Worm (Caenorhabditis elegans) whole organism, young adult: ENCODE measurements around the gene nhr-67.

Experiments used
- B0261.1 ChIP-seq: sonication (generic microtip); optimal IDR thresholded peaks from 2 replicates; lab custom pipeline; 2016; ENCODE audit warnings: mild to moderate bottlenecking, missing genetic modification characterization, moderate library complexity, missing compliant biosample characterization
- D2030.7 ChIP-seq: fragments of 200-800 bp; sonication (Bioruptor generic); IDR thresholded peaks from 2 replicates; pipeline ENCODE4 v1.3.6; 2022; ENCODE audit warnings: missing genetic modification reagents, missing genetic modification characterization, missing compliant biosample characterization
- F10E7.11 ChIP-seq: sonication (generic microtip); optimal IDR thresholded peaks from 2 replicates; lab custom pipeline; 2017; ENCODE audit warnings: mild to moderate bottlenecking, missing genetic modification characterization, moderate library complexity, missing compliant biosample characterization
- F22D6.2 ChIP-seq: sonication (generic microtip); optimal IDR thresholded peaks from 2 replicates; lab custom pipeline; 2016; ENCODE audit warnings: mild to moderate bottlenecking, missing genetic modification characterization, missing compliant biosample characterization
- F39B2.1 ChIP-seq: fragments of 200-800 bp; sonication (Bioruptor generic); IDR thresholded peaks from 2 replicates; pipeline ENCODE4 v1.3.6; 2022; ENCODE audit warnings: missing genetic modification reagents, missing genetic modification characterization, missing compliant biosample characterization
- F49E8.2 ChIP-seq: sonication (generic microtip); optimal IDR thresholded peaks from 3 replicates; lab custom pipeline; 2017; ENCODE audit warnings: missing genetic modification characterization, mild to moderate bottlenecking, missing compliant biosample characterization, antibody characterized with exemption, moderate library complexity; ENCODE audit not compliant: insufficient read depth
- F57A8.1 ChIP-seq: fragments of 200-800 bp; sonication (Bioruptor generic); optimal IDR thresholded peaks from 2 replicates; lab custom pipeline; 2018; ENCODE audit warnings: mild to moderate bottlenecking, missing genetic modification characterization, moderate library complexity, missing compliant biosample characterization
- F57C9.4 ChIP-seq: sonication (generic microtip); optimal IDR thresholded peaks from 2 replicates; lab custom pipeline; 2017; ENCODE audit warnings: mild to moderate bottlenecking, missing genetic modification characterization, missing compliant biosample characterization
- T07F8.4 ChIP-seq: sonication (generic microtip); optimal IDR thresholded peaks from 2 replicates; lab custom pipeline; 2016; ENCODE audit warnings: mild to moderate bottlenecking, missing genetic modification characterization, moderate library complexity, missing compliant biosample characterization
- T26A5.8 ChIP-seq: sonication (generic microtip); optimal IDR thresholded peaks from 2 replicates; lab custom pipeline; 2016; ENCODE audit warnings: missing genetic modification characterization, missing compliant biosample characterization
- Y53G8AR.9 ChIP-seq: fragments of 200-800 bp; sonication (Bioruptor generic); conservative IDR thresholded peaks from 2 replicates; pipeline ENCODE4 v1.3.6; 2022; ENCODE audit warnings: missing genetic modification reagents, missing genetic modification characterization, missing compliant biosample characterization
- Y56A3A.18 ChIP-seq: fragments of 200-800 bp; sonication (Bioruptor generic); IDR thresholded peaks from 2 replicates; pipeline ENCODE4 v1.3.6; 2022; ENCODE audit warnings: missing genetic modification reagents, missing genetic modification characterization, missing compliant biosample characterization
- Y79H2A.3 ChIP-seq: fragments of 200-800 bp; sonication (Bioruptor generic); conservative IDR thresholded peaks from 2 replicates; pipeline ENCODE4 v1.3.6; 2022; ENCODE audit warnings: missing genetic modification reagents, missing genetic modification characterization, missing compliant biosample characterization
- ZK185.1 ChIP-seq: sonication (generic microtip); optimal IDR thresholded peaks from 2 replicates; lab custom pipeline; 2016; ENCODE audit warnings: mild to moderate bottlenecking, missing genetic modification characterization, missing compliant biosample characterization; ENCODE audit not compliant: poor library complexity, severe bottlenecking
- aptf-2 ChIP-seq: fragments of 200-800 bp; sonication (Bioruptor generic); conservative IDR thresholded peaks from 2 replicates; pipeline ENCODE4 v1.3.6; 2022; ENCODE audit warnings: missing genetic modification reagents, missing genetic modification characterization, missing compliant biosample characterization
- aptf-3 ChIP-seq: fragments of 200-800 bp; sonication (Bioruptor generic); IDR thresholded peaks from 2 replicates; pipeline ENCODE4 v1.3.6; 2022; ENCODE audit warnings: missing genetic modification characterization, missing compliant biosample characterization
- atf-7 ChIP-seq: sonication (generic microtip); optimal IDR thresholded peaks from 2 replicates; lab custom pipeline; 2017; ENCODE audit warnings: mild to moderate bottlenecking, missing genetic modification characterization, missing compliant biosample characterization
- attf-3 ChIP-seq: fragments of 200-800 bp; sonication (Bioruptor generic); conservative IDR thresholded peaks from 2 replicates; pipeline ENCODE4 v1.3.6; 2022; ENCODE audit warnings: missing genetic modification reagents, missing genetic modification characterization, missing compliant biosample characterization
- attf-5 ChIP-seq: fragments of 200-800 bp; sonication (Bioruptor generic); optimal IDR thresholded peaks from 2 replicates; lab custom pipeline; 2018; ENCODE audit warnings: mild to moderate bottlenecking, missing genetic modification characterization, missing compliant biosample characterization
- ceh-27 ChIP-seq: fragments of 200-800 bp; sonication (Bioruptor generic); optimal IDR thresholded peaks from 2 replicates; lab custom pipeline; 2018; ENCODE audit warnings: mild to moderate bottlenecking, missing genetic modification characterization, moderate library complexity, missing compliant biosample characterization
- ceh-40 ChIP-seq: fragments of 200-800 bp; sonication (Bioruptor generic); IDR thresholded peaks from 2 replicates; pipeline ENCODE4 v1.3.6; 2022; ENCODE audit warnings: missing genetic modification characterization, missing compliant biosample characterization
- chd-7 ChIP-seq: sonication (generic microtip); optimal IDR thresholded peaks from 2 replicates; lab custom pipeline; 2016; ENCODE audit warnings: mild to moderate bottlenecking, missing genetic modification characterization, moderate library complexity, missing compliant biosample characterization
- efl-1 ChIP-seq: fragments of 150-350 bp; optimal IDR thresholded peaks from 2 replicates; lab custom pipeline; 2014; ENCODE audit warnings: missing biosample characterization, missing genetic modification reagents, missing genetic modification characterization
- egl-18 ChIP-seq: fragments of 200-800 bp; sonication (Bioruptor generic); IDR thresholded peaks from 2 replicates; pipeline ENCODE4 v1.3.6; 2022; ENCODE audit warnings: missing genetic modification reagents, missing genetic modification characterization, missing compliant biosample characterization
- ekl-4 ChIP-seq: fragments of 200-800 bp; sonication (Bioruptor generic); IDR thresholded peaks from 2 replicates; pipeline ENCODE4 v1.3.6; 2022; ENCODE audit warnings: missing genetic modification reagents, missing genetic modification characterization, missing compliant biosample characterization
- ets-4 ChIP-seq: fragments of 200-800 bp; sonication (Bioruptor generic); optimal IDR thresholded peaks from 2 replicates; lab custom pipeline; 2018; ENCODE audit warnings: mild to moderate bottlenecking, missing genetic modification characterization, missing compliant biosample characterization
- hlh-26 ChIP-seq: fragments of 200-800 bp; sonication (Bioruptor generic); conservative IDR thresholded peaks from 2 replicates; pipeline ENCODE4 v1.3.6; 2022; ENCODE audit warnings: missing genetic modification reagents, missing genetic modification characterization, missing compliant biosample characterization
- hsf-1 ChIP-seq: fragments of 200-800 bp; sonication (Bioruptor generic); IDR thresholded peaks from 2 replicates; pipeline ENCODE4 v1.3.6; 2022; ENCODE audit warnings: missing genetic modification reagents, missing genetic modification characterization, missing compliant biosample characterization
- let-526 ChIP-seq: fragments of 200-800 bp; sonication (Bioruptor generic); IDR thresholded peaks from 2 replicates; pipeline ENCODE4 v1.3.6; 2022; ENCODE audit warnings: missing genetic modification reagents, missing genetic modification characterization, missing compliant biosample characterization
- let-607 ChIP-seq, 2 experiments: fragments of 200-800 bp in 1 of 2; sonication (Bioruptor generic) in 1 of 2; sonication (generic microtip) in 1 of 2; optimal IDR thresholded peaks; 2 replicates each; lab custom pipeline; 2016 to 2018; ENCODE audit warnings: mild to moderate bottlenecking in 2 of 2, missing compliant biosample characterization in 2 of 2, missing genetic modification characterization in 2 of 2, moderate library complexity in 2 of 2, missing genotype in 1 of 2
- madf-10 ChIP-seq: sonication (generic microtip); optimal IDR thresholded peaks from 2 replicates; lab custom pipeline; 2016; ENCODE audit warnings: mild to moderate bottlenecking, missing genetic modification characterization, missing compliant biosample characterization
- mcd-1 ChIP-seq: fragments of 200-800 bp; sonication (Bioruptor generic); IDR thresholded peaks from 2 replicates; pipeline ENCODE4 v1.3.6; 2022; ENCODE audit warnings: missing genetic modification reagents, missing genetic modification characterization, missing compliant biosample characterization
- mel-28 ChIP-seq: sonication (generic microtip); optimal IDR thresholded peaks from 2 replicates; lab custom pipeline; 2016; ENCODE audit warnings: borderline replicate concordance, mild to moderate bottlenecking, missing genetic modification characterization, missing compliant biosample characterization
- nfya-1 ChIP-seq: sonication (generic microtip); optimal IDR thresholded peaks from 2 replicates; lab custom pipeline; 2017; ENCODE audit warnings: antibody characterized with exemption, missing compliant biosample characterization, missing genetic modification characterization, borderline replicate concordance; ENCODE audit not compliant: insufficient read depth
- nfya-2 ChIP-seq: fragments of 200-800 bp; sonication (Bioruptor generic); IDR thresholded peaks from 2 replicates; pipeline ENCODE4 v1.3.6; 2022; ENCODE audit warnings: missing genetic modification reagents, missing genetic modification characterization, missing compliant biosample characterization
- nfyb-1 ChIP-seq: fragments of 200-800 bp; sonication (Bioruptor generic); IDR thresholded peaks from 2 replicates; pipeline ENCODE4 v1.3.6; 2022; ENCODE audit warnings: missing genetic modification reagents, missing genetic modification characterization, missing compliant biosample characterization
- nhr-120 ChIP-seq: fragments of 200-800 bp; sonication (Bioruptor generic); IDR thresholded peaks from 2 replicates; pipeline ENCODE4 v1.3.6; 2022; ENCODE audit warnings: missing genetic modification characterization, missing compliant biosample characterization
- nhr-179 ChIP-seq: sonication (generic microtip); optimal IDR thresholded peaks from 2 replicates; lab custom pipeline; 2016; ENCODE audit warnings: mild to moderate bottlenecking, missing genetic modification characterization, missing compliant biosample characterization
- repo-1 ChIP-seq: sonication (generic microtip); optimal IDR thresholded peaks from 2 replicates; lab custom pipeline; 2017; ENCODE audit warnings: mild to moderate bottlenecking, missing genetic modification characterization, missing compliant biosample characterization
- snpc-4 ChIP-seq, 5 experiments: fragments of 150-350 bp in 1 of 5; sonication (generic microtip) in 4 of 5; optimal IDR thresholded peaks; 2 replicates each; lab custom pipeline; 2014 to 2018; ENCODE audit warnings: missing genetic modification characterization in 5 of 5, missing biosample characterization in 3 of 5, antibody characterized with exemption in 2 of 5, mild to moderate bottlenecking in 2 of 5, missing compliant biosample characterization in 2 of 5, missing genotype in 2 of 5, moderate library complexity in 2 of 5, missing genetic modification reagents in 1 of 5
- somi-1 ChIP-seq: fragments of 200-800 bp; sonication (Bioruptor generic); optimal IDR thresholded peaks from 2 replicates; lab custom pipeline; 2018; ENCODE audit warnings: mild to moderate bottlenecking, missing genetic modification characterization, missing compliant biosample characterization
- tbp1 ChIP-seq: fragments of 200-800 bp; sonication (Bioruptor generic); optimal IDR thresholded peaks from 2 replicates; lab custom pipeline; 2018; ENCODE audit warnings: mild to moderate bottlenecking, missing genetic modification characterization, missing compliant biosample characterization
- tbx-9 ChIP-seq: sonication (generic microtip); optimal IDR thresholded peaks from 2 replicates; lab custom pipeline; 2016; ENCODE audit warnings: borderline replicate concordance, missing genetic modification characterization, inconsistent platforms, missing compliant biosample characterization
- xnd-1 ChIP-seq: sonication (generic microtip); optimal IDR thresholded peaks from 2 replicates; lab custom pipeline; 2016; ENCODE audit warnings: missing genotype, missing genetic modification reagents, missing genetic modification characterization, missing compliant biosample characterization
- ztf-18 ChIP-seq: sonication (generic microtip); optimal IDR thresholded peaks from 2 replicates; lab custom pipeline; 2016; ENCODE audit warnings: missing genotype, mild to moderate bottlenecking, missing genetic modification characterization, missing compliant biosample characterization
- ztf-28 ChIP-seq: fragments of 200-800 bp; sonication (Bioruptor generic); IDR thresholded peaks from 2 replicates; pipeline ENCODE4 v1.3.6; 2022; ENCODE audit warnings: missing genetic modification reagents, missing genetic modification characterization, missing compliant biosample characterization
- ztf-3 ChIP-seq: fragments of 200-800 bp; sonication (Bioruptor generic); optimal IDR thresholded peaks from 2 replicates; lab custom pipeline; 2018; ENCODE audit warnings: mild to moderate bottlenecking, missing genetic modification characterization, missing compliant biosample characterization

The nhr-67 gene

DNA sequence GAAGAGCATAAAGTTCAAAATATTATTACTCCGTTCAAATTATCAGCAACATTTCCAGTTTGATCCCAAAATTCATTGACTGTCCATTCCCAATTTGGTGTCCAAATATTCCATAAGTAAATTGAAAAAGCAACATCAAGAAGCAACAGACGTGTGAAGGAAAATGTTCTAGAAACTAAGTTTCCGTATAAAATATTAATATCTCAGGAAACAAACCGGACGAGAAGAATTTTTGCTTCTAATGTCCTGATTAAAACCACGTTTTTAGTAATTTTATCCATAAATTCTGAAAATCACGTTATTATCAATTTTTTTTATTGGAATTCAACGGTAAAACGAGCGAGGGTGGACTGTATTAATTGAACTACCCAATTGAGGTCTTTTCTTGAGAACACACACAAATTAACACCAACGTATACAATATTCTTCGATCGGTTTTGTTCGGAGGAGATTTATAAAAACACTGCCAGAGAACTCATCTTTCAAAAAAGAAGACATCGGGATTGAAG, 22.5 kb upstream of the nhr-67 start, which contains the start of gene pigq-1 (continued):
- TF ChIP-seq madf-10 (tag; lab: Kevin White, UChicago) (peak; percentile 33), Y53G8AR.9 (peak; percentile 84), F10E7.11 (tag; lab: Kevin White, UChicago) (peak; percentile 37), somi-1 (GFP tag; lab: Kevin White, UChicago) (peak; percentile 14), atf-7 (tag; lab: Kevin White, UChicago) (peak; percentile 71), ceh-40 (GFP tag; lab: Robert Waterston, UW) (no peak), T07F8.4 (no peak), nfya-2 (no peak), nhr-179 (tag; lab: Kevin White, UChicago) (no peak), F57A8.1 (GFP tag; lab: Kevin White, UChicago) (no peak), D2030.7 (GFP tag; lab: Robert Waterston, UW) (0 out of 2 replicates have a peak, but pooled peaks have one; percentile 19), snpc-4 (GFP tag; optimal IDR thresholded peaks at IDR 0.05; lab: Kevin White, UChicago) (no peak), snpc-4 (tag; optimal IDR thresholded peaks at IDR 0.05; lab: Kevin White, UChicago) (peak in 2 of 4 experiments; percentile 47 to 48), efl-1 (GFP tag; lab: Kevin White, UChicago) (no peak), ekl-4 (GFP tag; lab: Robert Waterston, UW) (peak; percentile 53; the same call in 1 of the 2 replicates), tbx-9 (tag; lab: Kevin White, UChicago) (no peak), attf-3 (GFP tag; lab: Robert Waterston, UW) (no peak), F57C9.4 (tag; lab: Kevin White, UChicago) (peak; percentile 80), ceh-27 (GFP tag; lab: Kevin White, UChicago) (no peak), let-526 (no peak), B0261.1 (tag; lab: Kevin White, UChicago) (no peak), nhr-120 (GFP tag; lab: Robert Waterston, UW) (no peak), xnd-1 (tag; lab: Kevin White, UChicago) (peak; percentile 28), Y56A3A.18 (GFP tag; lab: Robert Waterston, UW) (peak; percentile 71; the same call in 1 of the 2 replicates), F39B2.1 (GFP tag; lab: Robert Waterston, UW) (peak; percentile 47; the same call in 1 of the 2 replicates), hsf-1 (0 out of 2 replicates have a peak, but pooled peaks have one; percentile 67), aptf-3 (GFP tag; lab: Robert Waterston, UW) (no peak), ZK185.1 (tag; lab: Kevin White, UChicago) (peak; percentile 83), nfyb-1 (GFP tag; lab: Robert Waterston, UW) (peak; percentile 71; the same call in 1 of the 2 replicates), ets-4 (GFP tag; lab: Kevin White, UChicago) (no peak), hlh-26 (GFP tag; lab: Robert Waterston, UW) (no peak), repo-1 (peak; percentile 78), F49E8.2 (peak; percentile 86), chd-7 (tag; lab: Kevin White, UChicago) (peak; percentile 52), mel-28 (tag; lab: Kevin White, UChicago) (no peak), ztf-18 (tag; lab: Kevin White, UChicago) (no peak), aptf-2 (GFP tag; lab: Robert Waterston, UW) (no peak), nfya-1 (tag; lab: Kevin White, UChicago) (no peak), egl-18 (no peak), F22D6.2 (tag; lab: Kevin White, UChicago) (no peak), ztf-28 (GFP tag; lab: Robert Waterston, UW) (no peak), T26A5.8 (tag; lab: Kevin White, UChicago) (peak; percentile 21), attf-5 (GFP tag; lab: Kevin White, UChicago) (peak; percentile 47), let-607 (tag; optimal IDR thresholded peaks at IDR 0.05; lab: Kevin White, UChicago) (peak in 1 of 2 experiments; percentile 34), Y79H2A.3 (GFP tag; lab: Robert Waterston, UW) (no peak), tbp1 (GFP tag; lab: Kevin White, UChicago) (peak; percentile 34), ztf-3 (GFP tag; lab: Kevin White, UChicago) (peak; percentile 43), mcd-1 (GFP tag; lab: Robert Waterston, UW) (no peak)
